Worm (Caenorhabditis elegans): Measurements from ENCODE around the gene T09F3.7.

T09F3.7 gene

DNA sequence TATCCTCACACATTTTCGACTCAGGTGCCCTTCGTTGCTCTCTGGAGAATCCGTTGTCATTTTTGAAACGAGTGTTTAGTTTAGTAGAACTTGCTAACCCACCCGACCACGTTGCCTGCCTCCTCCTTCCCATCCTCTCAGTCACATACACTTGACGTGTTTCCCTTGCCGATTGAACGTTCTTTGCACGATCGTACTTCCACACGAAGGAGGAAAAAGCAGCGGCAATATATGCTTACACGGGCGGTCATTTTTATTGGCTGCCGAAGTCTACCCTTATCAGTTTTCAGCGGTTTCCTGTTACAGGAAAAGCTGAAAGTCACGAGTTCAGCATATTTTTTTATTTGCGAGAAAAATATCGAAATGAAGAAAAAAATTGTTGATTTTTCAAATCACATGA, 1.2 kb upstream of the T09F3.7 start:
- no peak for TF ChIP-seq T26A5.8 (tag; optimal IDR thresholded peaks at IDR 0.05)
- TF ChIP-seq tbp1 (GFP tag; optimal IDR thresholded peaks at IDR 0.05): peak; percentile 35
- TF ChIP-seq B0336.3 (GFP tag; IDR thresholded peaks at IDR 0.05): 0 out of 2 replicates have a peak, but pooled peaks have one; percentile 40
- no peak for TF ChIP-seq lsl-1 (GFP tag; optimal IDR thresholded peaks at IDR 0.05)
- no peak for TF ChIP-seq nfya-2 (GFP tag; IDR thresholded peaks at IDR 0.05)
- peak; percentile 56; the same call in 1 of the 2 replicates for TF ChIP-seq let-526 (GFP tag; IDR thresholded peaks at IDR 0.05)
- TF ChIP-seq snpc-3.4 (tag; optimal IDR thresholded peaks at IDR 0.05): no peak
- TF ChIP-seq dox-1 (GFP tag; IDR thresholded peaks at IDR 0.05): peak; percentile 59
- peak; percentile 86 for TF ChIP-seq nhr-80 (tag; optimal IDR thresholded peaks at IDR 0.05)
- no peak for TF ChIP-seq K12H6.12 (tag; optimal IDR thresholded peaks at IDR 0.05)
- peak; percentile 41 for TF ChIP-seq madf-10 (tag; optimal IDR thresholded peaks at IDR 0.05)
- TF ChIP-seq attf-5 (GFP tag; optimal IDR thresholded peaks at IDR 0.05): peak; percentile 23
- peak; percentile 66 to 71 for TF ChIP-seq let-607 (tag; optimal IDR thresholded peaks at IDR 0.05)
- TF ChIP-seq tlf-1 (GFP tag; optimal IDR thresholded peaks at IDR 0.05): peak; percentile 9
- peak; percentile 48 for TF ChIP-seq ceh-27 (GFP tag; optimal IDR thresholded peaks at IDR 0.05)
- no peak for TF ChIP-seq F49E8.2 (tag; optimal IDR thresholded peaks at IDR 0.05; ENCODE audit: insufficient read depth)
- TF ChIP-seq snpc-4 (GFP tag; optimal IDR thresholded peaks at IDR 0.05): no peak
- TF ChIP-seq snpc-4 (tag; optimal IDR thresholded peaks at IDR 0.05): peak in 1 of 4 experiments; percentile 20
- peak in 1 of 3 experiments; percentile 22 for TF ChIP-seq lin-35 (GFP tag; optimal IDR thresholded peaks at IDR 0.05)
- TF ChIP-seq rcor-1 (GFP tag; IDR thresholded peaks at IDR 0.05): no peak
- peak; percentile 36 for TF ChIP-seq atf-7 (tag; optimal IDR thresholded peaks at IDR 0.05)
- peak; percentile 83; the same call in 1 of the 2 replicates for TF ChIP-seq nfyb-1 (GFP tag; IDR thresholded peaks at IDR 0.05)
- 0 out of 2 replicates have a peak, but pooled peaks have one; percentile 22 for TF ChIP-seq zfh-2 (GFP tag; conservative IDR thresholded peaks at IDR 0.05)
- peak; percentile 57 for TF ChIP-seq ets-4 (GFP tag; optimal IDR thresholded peaks at IDR 0.05)
- TF ChIP-seq cebp-1 (GFP tag; IDR thresholded peaks at IDR 0.05): no peak
- TF ChIP-seq cebp-1 (tag; optimal IDR thresholded peaks at IDR 0.05): peak; percentile 52
- TF ChIP-seq somi-1 (GFP tag; optimal IDR thresholded peaks at IDR 0.05): peak; percentile 47
- TF ChIP-seq ama-1 (optimal IDR thresholded peaks at IDR 0.05): peak; percentile 23
- no peak for TF ChIP-seq ama-1 (GFP tag; optimal IDR thresholded peaks at IDR 0.05)
- peak; percentile 38 for TF ChIP-seq mcd-1 (GFP tag; IDR thresholded peaks at IDR 0.05)
- TF ChIP-seq F10E7.11 (tag; optimal IDR thresholded peaks at IDR 0.05): no peak
- TF ChIP-seq cebp-2 (GFP tag; IDR thresholded peaks at IDR 0.05): 0 out of 2 replicates have a peak, but pooled peaks have one; percentile 81
- 0 out of 2 replicates have a peak, but pooled peaks have one; percentile 13 for TF ChIP-seq pbrm-1 (GFP tag; IDR thresholded peaks at IDR 0.05)
- TF ChIP-seq madf-6 (GFP tag; IDR thresholded peaks at IDR 0.05): 0 out of 2 replicates have a peak, but pooled peaks have one; percentile 15
- TF ChIP-seq ztf-22 (GFP tag; optimal IDR thresholded peaks at IDR 0.05): peak; percentile 23
- peak; percentile 32 for TF ChIP-seq lin-54 (GFP tag; optimal IDR thresholded peaks at IDR 0.05)
- 0 out of 2 replicates have a peak, but pooled peaks have one; percentile 24 for TF ChIP-seq egl-44 (GFP tag; IDR thresholded peaks at IDR 0.05)

DNA sequence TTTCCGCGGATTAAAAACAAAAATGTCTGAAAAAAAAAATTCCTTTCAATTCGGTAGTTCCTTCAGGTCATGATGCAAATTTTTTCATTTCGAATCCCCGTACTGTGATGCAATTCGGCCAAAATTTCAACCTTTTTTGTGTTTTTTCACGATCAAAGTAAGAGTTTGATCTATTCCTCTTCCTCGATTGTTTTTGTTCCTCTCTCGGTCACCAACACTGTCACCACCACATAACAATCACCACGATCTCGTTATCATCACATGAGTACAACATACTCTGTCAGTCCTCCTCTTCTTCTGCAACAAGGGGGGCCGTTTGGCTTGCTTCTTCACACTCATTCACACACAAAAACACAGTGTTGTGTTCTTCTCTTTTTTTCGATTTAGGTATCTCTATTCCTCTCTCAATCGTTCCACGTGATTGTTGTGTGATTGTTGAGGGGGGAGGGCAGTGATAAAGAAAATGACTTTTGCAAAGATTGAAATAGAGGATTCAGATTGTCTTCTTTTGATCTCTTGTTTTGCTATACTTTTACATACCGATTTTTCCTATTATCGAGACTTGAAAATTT, 632 bp upstream of the T09F3.7 start:
- TF ChIP-seq tbp1 (GFP tag; optimal IDR thresholded peaks at IDR 0.05): peak; percentile 19
- TF ChIP-seq lin-35 (GFP tag; optimal IDR thresholded peaks at IDR 0.05): peak in 1 of 3 experiments; percentile 65
- peak; percentile 7 for TF ChIP-seq attf-5 (GFP tag; optimal IDR thresholded peaks at IDR 0.05)
- TF ChIP-seq ztf-28 (GFP tag; IDR thresholded peaks at IDR 0.05): no peak
- no peak for TF ChIP-seq cebp-1 (GFP tag; IDR thresholded peaks at IDR 0.05)
- TF ChIP-seq cebp-1 (tag; optimal IDR thresholded peaks at IDR 0.05): peak; percentile 13
- TF ChIP-seq C06A6.2 (GFP tag; conservative IDR thresholded peaks at IDR 0.05): peak; percentile 44; the same call in 1 of the 2 replicates
- TF ChIP-seq somi-1 (GFP tag; optimal IDR thresholded peaks at IDR 0.05): peak; percentile 66
- TF ChIP-seq egrh-3 (GFP tag; IDR thresholded peaks at IDR 0.05): 0 out of 2 replicates have a peak, but pooled peaks have one; percentile 5
- TF ChIP-seq unc-130 (GFP tag; optimal IDR thresholded peaks at IDR 0.05): no peak

All from whole organism, young adult.